Worm (Caenorhabditis elegans) whole organism, midembryonic: ENCODE results near the gene F54E12.2.
A peak's percentile ranks its signal among the peaks of the same experiment; 100 is the strongest.

ENCODE experiments used
- T22C8.4 ChIP-seq: fragments of 200-800 bp; sonication (Bioruptor generic); IDR thresholded peaks from 2 replicates; pipeline ENCODE4 v1.3.6; 2022; ENCODE audit warnings: missing genetic modification characterization, missing compliant biosample characterization
- cog-1 ChIP-seq: sonication (generic microtip); optimal IDR thresholded peaks from 2 replicates; lab custom pipeline; 2016; ENCODE audit warnings: missing genetic modification characterization, missing compliant biosample characterization
- flt-1 ChIP-seq: fragments of 200-800 bp; sonication (Bioruptor generic); IDR thresholded peaks from 2 replicates; pipeline ENCODE4 v1.3.6; 2022; ENCODE audit warnings: missing genetic modification characterization, missing compliant biosample characterization
- klf-2 ChIP-seq: fragments of 200-800 bp; sonication (Bioruptor generic); conservative IDR thresholded peaks from 2 replicates; pipeline ENCODE4 v1.3.6; 2022; ENCODE audit warnings: missing genetic modification reagents, missing genetic modification characterization, missing compliant biosample characterization
- med-1 ChIP-seq: sonication (generic microtip); optimal IDR thresholded peaks from 2 replicates; lab custom pipeline; 2017; ENCODE audit warnings: missing genetic modification characterization, mild to moderate bottlenecking, missing compliant biosample characterization, antibody characterized with exemption, missing genetic modification reagents; ENCODE audit not compliant: insufficient read depth
- ref-1 ChIP-seq: fragments of 200-800 bp; sonication (Bioruptor generic); conservative IDR thresholded peaks from 2 replicates; pipeline ENCODE4 v1.3.6; 2022; ENCODE audit warnings: missing genetic modification reagents, missing genetic modification characterization, missing compliant biosample characterization
- tab-1 ChIP-seq: fragments of 200-800 bp; sonication (Bioruptor generic); IDR thresholded peaks from 2 replicates; pipeline ENCODE4 v1.3.6; 2022; ENCODE audit warnings: missing genetic modification characterization, missing compliant biosample characterization
- ztf-23 ChIP-seq: fragments of 200-800 bp; sonication (Bioruptor generic); IDR thresholded peaks from 2 replicates; pipeline ENCODE4 v1.3.6; 2022; ENCODE audit warnings: missing genetic modification reagents, missing genetic modification characterization, missing compliant biosample characterization
- ztf-29 ChIP-seq: fragments of 200-800 bp; sonication (Bioruptor generic); IDR thresholded peaks from 2 replicates; pipeline ENCODE4 v1.3.6; 2022; ENCODE audit warnings: missing genetic modification reagents, missing genetic modification characterization, missing compliant biosample characterization

Gene F54E12.2

ce11 chrIV:11298154-11299086, 38.6 kb downstream of the F54E12.2 start, which contains the start of the genes B0035.15 and dnj-1:
Gene B0035.15, minus strand, starts transcription at chrIV:11298252.
Gene dnj-1, plus strand, starts transcription at chrIV:11299036.
- no peak for TF ChIP-seq klf-2 (GFP tag; lab: Robert Waterston, UW)
- no peak for TF ChIP-seq ztf-23 (GFP tag; lab: Robert Waterston, UW)
- no peak for TF ChIP-seq ref-1 (GFP tag; lab: Robert Waterston, UW)
- no peak for TF ChIP-seq med-1 (GFP tag; lab: Kevin White, UChicago)
- TF ChIP-seq ztf-29 (GFP tag; lab: Robert Waterston, UW) = no peak
- peak; percentile 63 for TF ChIP-seq T22C8.4 (GFP tag; lab: Robert Waterston, UW)
- TF ChIP-seq flt-1 (GFP tag; lab: Robert Waterston, UW) = no peak

DNA sequence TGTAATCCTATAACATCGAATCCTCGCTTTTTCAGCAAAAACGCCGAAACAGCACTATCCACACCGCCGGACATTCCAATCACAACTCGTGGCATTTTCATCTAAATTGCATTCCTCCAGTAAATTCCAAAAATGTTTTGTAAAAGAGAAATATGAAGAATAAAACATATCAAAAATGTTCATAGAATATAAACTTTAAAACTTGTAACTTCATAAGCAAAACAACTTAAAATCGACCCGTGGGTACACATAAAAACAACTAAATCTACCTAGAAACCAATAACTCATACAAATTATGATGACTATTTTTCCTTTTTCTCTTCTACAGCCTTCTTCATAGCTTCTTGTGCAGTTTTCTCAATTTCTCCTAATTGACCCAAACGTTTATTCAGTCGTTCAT, 40.2 kb downstream of the F54E12.2 start, which contains the start of gene mttu-1:
Gene mttu-1, minus strand, starts transcription at position 101 of the 400 bp plus-strand sequence.
- TF ChIP-seq ztf-29 (GFP tag; lab: Robert Waterston, UW) (no peak), med-1 (GFP tag; lab: Kevin White, UChicago) (no peak), cog-1 (tag; lab: Kevin White, UChicago) (no peak), ztf-23 (GFP tag; lab: Robert Waterston, UW) (no peak), flt-1 (GFP tag; lab: Robert Waterston, UW) (no peak), T22C8.4 (GFP tag; lab: Robert Waterston, UW) (no peak), tab-1 (GFP tag; lab: Robert Waterston, UW) (no peak), klf-2 (GFP tag; lab: Robert Waterston, UW) (no peak)

- TF ChIP-seq T22C8.4 (GFP tag; lab: Robert Waterston, UW) = no peak
- TF ChIP-seq ztf-23 (GFP tag; lab: Robert Waterston, UW) = no peak
- TF ChIP-seq med-1 (GFP tag; lab: Kevin White, UChicago) = no peak
- no peak for TF ChIP-seq cog-1 (tag; lab: Kevin White, UChicago)
- TF ChIP-seq flt-1 (GFP tag; lab: Robert Waterston, UW) = no peak
- TF ChIP-seq ztf-29 (GFP tag; lab: Robert Waterston, UW) = no peak
- no peak for TF ChIP-seq klf-2 (GFP tag; lab: Robert Waterston, UW)
- no peak for TF ChIP-seq tab-1 (GFP tag; lab: Robert Waterston, UW)
- TF ChIP-seq ref-1 (GFP tag; lab: Robert Waterston, UW) = no peak
Observed at ce11 chrIV:11288965-11289364, 48.0 kb downstream of the F54E12.2 start.

DNA sequence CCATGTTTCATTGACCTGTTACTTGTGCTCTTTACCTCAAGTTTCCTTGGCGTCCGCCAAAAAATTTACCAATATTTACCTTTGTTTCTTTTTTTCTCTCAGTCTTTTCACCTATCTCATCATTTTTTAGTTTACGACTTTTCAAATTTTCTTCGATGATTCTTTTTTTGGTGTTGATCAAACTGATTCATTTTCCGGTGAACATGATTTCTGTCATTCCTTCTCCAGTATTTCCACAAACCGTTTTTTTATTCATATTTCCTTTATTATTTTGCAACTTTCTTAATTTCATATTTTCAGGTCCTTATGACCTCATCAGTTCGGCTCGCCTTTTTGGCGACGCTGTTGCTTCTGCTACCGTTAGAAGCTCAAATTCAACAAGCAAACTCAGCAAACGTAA, 49.5 kb downstream of the F54E12.2 start, which contains the start of gene F54D1.6:
Gene F54D1.6, plus strand, starts transcription at position 301 of the 400 bp plus-strand sequence.
- TF ChIP-seq ref-1 (GFP tag; lab: Robert Waterston, UW) (no peak), med-1 (GFP tag; lab: Kevin White, UChicago) (no peak), T22C8.4 (GFP tag; lab: Robert Waterston, UW) (no peak), tab-1 (GFP tag; lab: Robert Waterston, UW) (no peak), flt-1 (GFP tag; lab: Robert Waterston, UW) (no peak), klf-2 (GFP tag; lab: Robert Waterston, UW) (no peak), ztf-29 (GFP tag; lab: Robert Waterston, UW) (no peak), cog-1 (tag; lab: Kevin White, UChicago) (no peak), ztf-23 (GFP tag; lab: Robert Waterston, UW) (no peak)

DNA sequence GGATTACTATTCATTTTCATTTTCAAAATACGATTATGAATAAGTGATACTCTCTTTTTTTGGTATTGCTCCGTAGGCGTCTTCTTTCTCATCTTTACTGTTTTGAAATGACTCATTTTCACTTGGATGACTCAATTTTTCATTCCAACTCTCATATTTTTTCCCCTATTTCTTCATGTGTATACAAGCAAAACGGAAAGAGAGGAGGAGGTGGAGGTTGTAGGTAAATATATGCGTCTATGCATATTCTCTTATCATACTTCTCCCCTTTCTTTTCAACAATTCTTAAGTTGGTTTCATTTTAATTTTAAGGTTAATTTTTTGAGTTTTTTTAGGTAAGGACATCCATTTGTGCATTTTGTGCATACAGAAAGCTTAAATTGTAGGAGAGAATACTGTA, 50.9 kb downstream of the F54E12.2 start:
- TF ChIP-seq T22C8.4 (GFP tag; lab: Robert Waterston, UW) (no peak), klf-2 (GFP tag; lab: Robert Waterston, UW) (no peak), med-1 (GFP tag; lab: Kevin White, UChicago) (no peak), ztf-29 (GFP tag; lab: Robert Waterston, UW) (no peak), cog-1 (tag; lab: Kevin White, UChicago) (no peak), ref-1 (GFP tag; lab: Robert Waterston, UW) (no peak), ztf-23 (GFP tag; lab: Robert Waterston, UW) (no peak), flt-1 (GFP tag; lab: Robert Waterston, UW) (no peak), tab-1 (GFP tag; lab: Robert Waterston, UW) (no peak)

- no peak for TF ChIP-seq ztf-29 (GFP tag; lab: Robert Waterston, UW)
- TF ChIP-seq T22C8.4 (GFP tag; lab: Robert Waterston, UW) = no peak
- TF ChIP-seq cog-1 (tag; lab: Kevin White, UChicago) = no peak
- no peak for TF ChIP-seq ztf-23 (GFP tag; lab: Robert Waterston, UW)
- TF ChIP-seq med-1 (GFP tag; lab: Kevin White, UChicago) = no peak
- TF ChIP-seq klf-2 (GFP tag; lab: Robert Waterston, UW) = no peak
- no peak for TF ChIP-seq tab-1 (GFP tag; lab: Robert Waterston, UW)
- no peak for TF ChIP-seq flt-1 (GFP tag; lab: Robert Waterston, UW)
- TF ChIP-seq ref-1 (GFP tag; lab: Robert Waterston, UW) = no peak
Observed at ce11 chrIV:11285239-11285638, 51.7 kb downstream of the F54E12.2 start.

- TF ChIP-seq ztf-29 (GFP tag; lab: Robert Waterston, UW) = no peak
- no peak for TF ChIP-seq cog-1 (tag; lab: Kevin White, UChicago)
- TF ChIP-seq flt-1 (GFP tag; lab: Robert Waterston, UW) = no peak
- no peak for TF ChIP-seq klf-2 (GFP tag; lab: Robert Waterston, UW)
- no peak for TF ChIP-seq tab-1 (GFP tag; lab: Robert Waterston, UW)
- no peak for TF ChIP-seq med-1 (GFP tag; lab: Kevin White, UChicago)
- TF ChIP-seq ztf-23 (GFP tag; lab: Robert Waterston, UW) = no peak
- TF ChIP-seq ref-1 (GFP tag; lab: Robert Waterston, UW) = no peak
- TF ChIP-seq T22C8.4 (GFP tag; lab: Robert Waterston, UW) = no peak
Observed at ce11 chrIV:11284102-11284531, 52.9 kb downstream of the F54E12.2 start.
